Fruit fly (Drosophila melanogaster) whole organism, embryonic: ENCODE results near the gene CG34148.
A peak's percentile ranks its signal among the peaks of the same experiment; 100 is the strongest.

Experiments used
- Aef1 ChIP-seq: fragments of 200-800 bp; sonication (Bioruptor generic); IDR thresholded peaks from 3 replicates; pipeline ENCODE4 v1.3.6; 2022; ENCODE audit warnings: missing biosample characterization, missing genetic modification characterization
- B-H1 ChIP-seq: fragments of 200-800 bp; sonication (Bioruptor generic); IDR thresholded peaks from 3 replicates; pipeline ENCODE4 v1.3.6; 2022; ENCODE audit warnings: missing biosample characterization, missing genetic modification characterization
- C15 ChIP-seq: fragments of 200-800 bp; sonication (Bioruptor generic); IDR thresholded peaks from 3 replicates; pipeline ENCODE4 v1.3.6; 2022; ENCODE audit warnings: missing biosample characterization, missing genetic modification characterization
- CG12219 ChIP-seq: fragments of 200-800 bp; sonication (Bioruptor generic); optimal IDR thresholded peaks from 3 replicates; lab custom pipeline; 2018; ENCODE audit warnings: missing biosample characterization, mild to moderate bottlenecking, missing genetic modification characterization
- CG15514 ChIP-seq: fragments of 200-800 bp; sonication (Bioruptor generic); optimal IDR thresholded peaks from 3 replicates; lab custom pipeline; 2017; ENCODE audit warnings: missing biosample characterization, missing genetic modification characterization, mild to moderate bottlenecking, moderate library complexity, missing genetic modification reagents
- CG15696 ChIP-seq: fragments of 200-800 bp; sonication (Bioruptor generic); optimal IDR thresholded peaks from 2 replicates; lab custom pipeline; 2019; ENCODE audit warnings: missing biosample characterization, mild to moderate bottlenecking, missing genetic modification characterization, moderate library complexity
- CG1602 ChIP-seq: fragments of 200-800 bp; sonication (Bioruptor generic); optimal IDR thresholded peaks from 3 replicates; lab custom pipeline; 2016; ENCODE audit warnings: missing biosample characterization, missing genetic modification characterization
- CG2678 ChIP-seq: fragments of 200-800 bp; sonication (Bioruptor generic); optimal IDR thresholded peaks from 3 replicates; lab custom pipeline; 2019; ENCODE audit warnings: missing biosample characterization, mild to moderate bottlenecking, missing genetic modification characterization, moderate library complexity
- CG30403 ChIP-seq: fragments of 200-800 bp; sonication (Bioruptor generic); optimal IDR thresholded peaks from 3 replicates; lab custom pipeline; 2016; ENCODE audit warnings: missing biosample characterization, missing genetic modification characterization
- CG42726 ChIP-seq: fragments of 200-800 bp; sonication (Bioruptor generic); IDR thresholded peaks from 2 replicates; pipeline ENCODE4 v1.3.6; 2022; ENCODE audit warnings: missing biosample characterization, missing genetic modification characterization; ENCODE audit not compliant: partially characterized antibody
- CG43689 ChIP-seq: fragments of 200-800 bp; sonication (Bioruptor generic); IDR thresholded peaks from 2 replicates; pipeline ENCODE4 v1.3.6; 2022; ENCODE audit warnings: missing biosample characterization, missing genetic modification characterization
- CG5953 ChIP-seq: fragments of 200-800 bp; sonication (Bioruptor generic); IDR thresholded peaks from 2 replicates; pipeline ENCODE4 v1.3.6; 2022; ENCODE audit warnings: missing biosample characterization, missing genetic modification characterization
- CG6254 ChIP-seq: fragments of 200-800 bp; sonication (Bioruptor generic); optimal IDR thresholded peaks from 3 replicates; lab custom pipeline; 2017; ENCODE audit warnings: mild to moderate bottlenecking, missing biosample characterization, missing genetic modification reagents, missing genetic modification characterization
- CG9609 ChIP-seq: fragments of 200-800 bp; sonication (Bioruptor generic); optimal IDR thresholded peaks from 3 replicates; lab custom pipeline; 2016; ENCODE audit warnings: missing biosample characterization, missing genetic modification characterization
- Deaf1 ChIP-seq: fragments of 200-800 bp; optimal IDR thresholded peaks from 3 replicates; lab custom pipeline; 2019; ENCODE audit warnings: missing biosample characterization, mild to moderate bottlenecking, missing genetic modification characterization, moderate library complexity
- Dip2 ChIP-seq: fragments of 200-800 bp; sonication (Bioruptor generic); IDR thresholded peaks from 2 replicates; pipeline ENCODE4 v1.3.6; 2022; ENCODE audit warnings: missing biosample characterization, missing genetic modification characterization
- Doc3 ChIP-seq: fragments of 200-800 bp; sonication (Bioruptor generic); IDR thresholded peaks from 3 replicates; pipeline ENCODE4 v1.3.6; 2022; ENCODE audit warnings: missing biosample characterization, missing genetic modification characterization; ENCODE audit not compliant: partially characterized antibody
- E2f1 ChIP-seq: fragments of 200-800 bp; sonication (Bioruptor generic); IDR thresholded peaks from 2 replicates; pipeline ENCODE4 v1.3.6; 2022; ENCODE audit warnings: missing biosample characterization, missing genetic modification characterization
- Fer1 ChIP-seq: fragments of 200-800 bp; sonication (Bioruptor generic); optimal IDR thresholded peaks from 2 replicates; lab custom pipeline; 2017; ENCODE audit warnings: missing biosample characterization, mild to moderate bottlenecking, missing genetic modification characterization
- Gsc ChIP-seq: fragments of 200-800 bp; sonication (Bioruptor generic); IDR thresholded peaks from 2 replicates; pipeline ENCODE4 v1.3.6; 2022; ENCODE audit warnings: missing biosample characterization, missing genetic modification characterization
- HmgD ChIP-seq: fragments of 200-800 bp; sonication (Bioruptor generic); optimal IDR thresholded peaks from 3 replicates; lab custom pipeline; 2016; ENCODE audit warnings: missing biosample characterization, missing genetic modification characterization
- Hr3 ChIP-seq: fragments of 200-800 bp; sonication (Bioruptor generic); optimal IDR thresholded peaks from 3 replicates; lab custom pipeline; 2016; ENCODE audit warnings: missing biosample characterization, missing genetic modification characterization
- Lhr ChIP-seq: fragments of 200-800 bp; sonication (Bioruptor generic); optimal IDR thresholded peaks from 3 replicates; lab custom pipeline; 2017; ENCODE audit warnings: mild to moderate bottlenecking, missing biosample characterization, missing genetic modification reagents, missing genetic modification characterization
- MTF-1 ChIP-seq: fragments of 200-800 bp; sonication (Bioruptor generic); optimal IDR thresholded peaks from 2 replicates; lab custom pipeline; 2018; ENCODE audit warnings: missing biosample characterization, mild to moderate bottlenecking, missing genetic modification characterization, borderline replicate concordance
- NFAT ChIP-seq: fragments of 200-800 bp; sonication (Bioruptor generic); IDR thresholded peaks from 2 replicates; pipeline ENCODE4 v1.3.6; 2022; ENCODE audit warnings: missing biosample characterization, missing genetic modification characterization
- NK7.1 ChIP-seq: fragments of 200-800 bp; sonication (Bioruptor generic); optimal IDR thresholded peaks from 3 replicates; lab custom pipeline; 2016; ENCODE audit warnings: missing biosample characterization, missing genetic modification characterization
- NfI ChIP-seq: fragments of 200-800 bp; sonication (Bioruptor generic); optimal IDR thresholded peaks from 3 replicates; lab custom pipeline; 2018; ENCODE audit warnings: missing biosample characterization, mild to moderate bottlenecking, missing genetic modification characterization, moderate library complexity
- Optix ChIP-seq: fragments of 200-800 bp; sonication (Bioruptor generic); IDR thresholded peaks from 3 replicates; pipeline ENCODE4 v1.3.6; 2022; ENCODE audit warnings: missing biosample characterization, missing genetic modification characterization
- Sox102F ChIP-seq: fragments of 200-800 bp; sonication (Bioruptor generic); optimal IDR thresholded peaks from 2 replicates; lab custom pipeline; 2018; ENCODE audit warnings: missing biosample characterization, mild to moderate bottlenecking, missing genetic modification characterization, moderate library complexity
- Usf ChIP-seq: fragments of 200-800 bp; sonication (Bioruptor generic); optimal IDR thresholded peaks from 2 replicates; lab custom pipeline; 2017; ENCODE audit warnings: missing genotype, missing biosample characterization, missing genetic modification characterization
- Vsx1 ChIP-seq: fragments of 200-800 bp; sonication (Bioruptor generic); optimal IDR thresholded peaks from 2 replicates; lab custom pipeline; 2017; ENCODE audit warnings: missing biosample characterization, mild to moderate bottlenecking, missing genetic modification characterization, missing genetic modification reagents
- ac ChIP-seq: fragments of 200-800 bp; sonication (Bioruptor generic); optimal IDR thresholded peaks from 3 replicates; lab custom pipeline; 2017; ENCODE audit warnings: missing biosample characterization, mild to moderate bottlenecking, missing genetic modification characterization
- ara ChIP-seq: fragments of 200-800 bp; sonication (Bioruptor generic); IDR thresholded peaks from 2 replicates; pipeline ENCODE4 v1.3.6; 2022; ENCODE audit warnings: missing biosample characterization, missing genetic modification characterization
- ash1 ChIP-seq: fragments of 200-800 bp; sonication (Bioruptor generic); optimal IDR thresholded peaks from 2 replicates; lab custom pipeline; 2018; ENCODE audit warnings: missing biosample characterization, mild to moderate bottlenecking, missing genetic modification characterization
- chinmo ChIP-seq: fragments of 200-800 bp; sonication (Bioruptor generic); IDR thresholded peaks from 4 replicates; pipeline ENCODE4 v1.3.6; 2022; ENCODE audit warnings: missing biosample characterization, missing genetic modification characterization; ENCODE audit not compliant: partially characterized antibody
- chm ChIP-seq: fragments of 200-800 bp; sonication (Bioruptor generic); IDR thresholded peaks from 2 replicates; pipeline ENCODE4 v1.3.6; 2022; ENCODE audit warnings: missing biosample characterization, missing genetic modification characterization
- cwo ChIP-seq: fragments of 200-800 bp; sonication (Bioruptor generic); optimal IDR thresholded peaks from 3 replicates; lab custom pipeline; 2017; ENCODE audit warnings: missing biosample characterization, missing genetic modification characterization, mild to moderate bottlenecking, moderate library complexity, missing genetic modification reagents
- da ChIP-seq: fragments of 200-800 bp; sonication (Bioruptor generic); optimal IDR thresholded peaks from 2 replicates; lab custom pipeline; 2016; ENCODE audit warnings: missing biosample characterization, missing genetic modification characterization
- gem ChIP-seq: fragments of 200-800 bp; sonication (Bioruptor generic); optimal IDR thresholded peaks from 2 replicates; lab custom pipeline; 2019; ENCODE audit warnings: missing biosample characterization, mild to moderate bottlenecking, missing genetic modification characterization, moderate library complexity
- grn ChIP-seq: fragments of 200-800 bp; sonication (Bioruptor generic); optimal IDR thresholded peaks from 3 replicates; lab custom pipeline; 2017; ENCODE audit warnings: missing biosample characterization, missing genetic modification characterization
- gsb-n ChIP-seq: fragments of 200-800 bp; sonication (Bioruptor generic); optimal IDR thresholded peaks from 3 replicates; lab custom pipeline; 2018; ENCODE audit warnings: missing biosample characterization, mild to moderate bottlenecking, missing genetic modification characterization
- lmd ChIP-seq: fragments of 200-800 bp; sonication (Bioruptor generic); IDR thresholded peaks from 2 replicates; pipeline ENCODE4 v1.3.6; 2022; ENCODE audit warnings: missing biosample characterization, missing genetic modification characterization
- mirr ChIP-seq: fragments of 200-800 bp; sonication (Bioruptor generic); optimal IDR thresholded peaks from 3 replicates; lab custom pipeline; 2018; ENCODE audit warnings: missing biosample characterization, mild to moderate bottlenecking, missing genetic modification characterization
- oc ChIP-seq: fragments of 200-800 bp; sonication (Bioruptor generic); optimal IDR thresholded peaks from 2 replicates; lab custom pipeline; 2018; ENCODE audit warnings: missing biosample characterization, mild to moderate bottlenecking, missing genetic modification characterization, moderate library complexity
- pum ChIP-seq: fragments of 200-800 bp; sonication (Bioruptor generic); optimal IDR thresholded peaks from 2 replicates; lab custom pipeline; 2016; ENCODE audit warnings: missing biosample characterization, missing genetic modification characterization
- sqz ChIP-seq: fragments of 200-800 bp; sonication (Bioruptor generic); optimal IDR thresholded peaks from 3 replicates; lab custom pipeline; 2018; ENCODE audit warnings: missing biosample characterization, mild to moderate bottlenecking, missing genetic modification characterization
- tap ChIP-seq: fragments of 200-800 bp; optimal IDR thresholded peaks from 3 replicates; lab custom pipeline; 2019; ENCODE audit warnings: missing biosample characterization, mild to moderate bottlenecking, missing genetic modification characterization, moderate library complexity
- tgo ChIP-seq: fragments of 200-800 bp; sonication (Bioruptor generic); IDR thresholded peaks from 3 replicates; pipeline ENCODE4 v1.3.6; 2022; ENCODE audit warnings: missing biosample characterization, missing genetic modification characterization
- wor ChIP-seq: fragments of 200-800 bp; sonication (Bioruptor generic); IDR thresholded peaks from 2 replicates; pipeline ENCODE4 v1.3.6; 2022; ENCODE audit warnings: missing biosample characterization, missing genetic modification characterization

CG34148 gene

DNA sequence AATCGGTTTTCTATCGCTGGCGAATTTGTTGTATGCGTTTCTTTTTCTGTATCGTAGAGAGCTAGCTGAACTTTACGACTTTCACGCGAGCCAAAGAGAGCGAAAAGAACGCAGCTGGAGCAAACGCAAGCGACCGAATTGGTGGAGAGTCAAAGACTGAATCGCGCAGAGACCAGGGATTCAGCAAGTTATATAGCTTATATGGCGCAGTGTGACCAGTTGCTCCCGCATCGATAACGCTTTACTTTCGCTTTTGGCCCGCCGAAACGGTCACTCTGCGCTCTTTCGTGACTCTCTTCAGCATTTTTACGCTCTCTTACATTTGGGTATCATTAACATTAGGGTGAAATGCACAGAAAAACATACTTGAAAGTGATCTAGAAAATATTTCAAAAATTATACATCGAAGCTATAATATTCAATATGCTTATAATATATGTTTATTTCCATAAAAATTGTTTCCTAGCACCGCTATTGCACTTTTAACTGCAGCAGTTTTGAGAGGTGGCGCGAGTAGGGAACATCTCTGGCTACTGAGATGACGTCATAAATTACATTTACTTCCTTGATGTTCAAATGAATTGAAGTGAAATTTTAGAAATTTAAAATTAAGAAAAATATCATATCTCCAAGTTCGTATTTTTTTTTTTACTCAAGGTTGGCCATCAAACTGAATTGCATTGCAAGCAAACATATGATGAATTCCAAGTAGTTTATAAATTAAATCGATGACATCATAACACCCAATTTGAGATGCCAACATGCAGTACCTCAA, 22.2 kb downstream of the CG34148 start, which contains the start of gene glec (continued):
- TF ChIP-seq MTF-1 (GFP tag; lab: Kevin White, UChicago) = peak; percentile 67
- peak; percentile 32 for TF ChIP-seq gsb-n
- 0 out of 2 replicates have a peak, but pooled peaks have one; percentile 28 for TF ChIP-seq wor (GFP tag; lab: Robert Waterston, UW)
- no peak for TF ChIP-seq CG15696 (tag; lab: Kevin White, UChicago)
- peak; percentile 34 for TF ChIP-seq sqz (GFP tag; lab: Kevin White, UChicago)
- TF ChIP-seq pum (GFP tag; lab: Kevin White, UChicago) = no peak
- TF ChIP-seq ac (GFP tag; lab: Kevin White, UChicago) = no peak
- TF ChIP-seq ara = peak; percentile 45; the same call in 1 of the 2 replicates
- no peak for TF ChIP-seq da (GFP tag; lab: Kevin White, UChicago)
- peak; percentile 96 for TF ChIP-seq chm (GFP tag; lab: Robert Waterston, UW)
- no peak for TF ChIP-seq CG2678 (tag; lab: Kevin White, UChicago)
- TF ChIP-seq gem (tag; lab: Kevin White, UChicago) = peak; percentile 66
- TF ChIP-seq cwo (GFP tag; lab: Kevin White, UChicago) = no peak
- peak; percentile 71 for TF ChIP-seq NFAT (GFP tag; lab: Robert Waterston, UW)
- no peak; the same call in 1 of the 2 replicates for TF ChIP-seq lmd (GFP tag; lab: Robert Waterston, UW)
- no peak for TF ChIP-seq Lhr (GFP tag; lab: Kevin White, UChicago)
- peak; percentile 8; the same call in 1 of the 2 replicates for TF ChIP-seq E2f1
- TF ChIP-seq NK7.1 (GFP tag; lab: Kevin White, UChicago) = no peak
- peak; percentile 91 for TF ChIP-seq chinmo (GFP tag; lab: Robert Waterston, UW)
- TF ChIP-seq B-H1 (GFP tag; lab: Robert Waterston, UW) = no peak; the same call in 2 of the 3 replicates
- TF ChIP-seq CG5953 = no peak
- TF ChIP-seq CG1602 (GFP tag; lab: Kevin White, UChicago) = peak; percentile 48
- TF ChIP-seq CG42726 (GFP tag; lab: Robert Waterston, UW) = peak; percentile 91
- TF ChIP-seq Hr3 = peak; percentile 4
- peak; percentile 71 for TF ChIP-seq oc (tag; lab: Kevin White, UChicago)
- TF ChIP-seq CG12219 (GFP tag; lab: Kevin White, UChicago) = peak; percentile 33
- peak; percentile 77 for TF ChIP-seq HmgD (GFP tag; lab: Kevin White, UChicago)
- peak; percentile 60 for TF ChIP-seq Fer1 (GFP tag; lab: Kevin White, UChicago)
- TF ChIP-seq Usf (GFP tag; lab: Kevin White, UChicago) = no peak
- peak; percentile 28 for TF ChIP-seq NfI (GFP tag; lab: Kevin White, UChicago)
- 0 out of 3 replicates have a peak, but pooled peaks have one; percentile 24 for TF ChIP-seq Doc3 (GFP tag; lab: Robert Waterston, UW)
- no peak for TF ChIP-seq Vsx1 (GFP tag; lab: Kevin White, UChicago)
- peak; percentile 91 for TF ChIP-seq CG15514 (GFP tag; lab: Kevin White, UChicago)
- no peak for TF ChIP-seq CG6254 (GFP tag; lab: Kevin White, UChicago)
- no peak for TF ChIP-seq C15 (GFP tag; lab: Robert Waterston, UW)
- peak; percentile 34 for TF ChIP-seq Deaf1 (tag; lab: Kevin White, UChicago)
- TF ChIP-seq tap (tag; lab: Kevin White, UChicago) = no peak
- TF ChIP-seq CG43689 (GFP tag; lab: Robert Waterston, UW) = no peak
- TF ChIP-seq Optix (GFP tag; lab: Robert Waterston, UW) = no peak
- peak; percentile 36 for TF ChIP-seq Sox102F (GFP tag; lab: Kevin White, UChicago)
- TF ChIP-seq ash1 (GFP tag; lab: Kevin White, UChicago) = peak; percentile 86
- peak; percentile 7 for TF ChIP-seq grn
- TF ChIP-seq CG30403 (GFP tag; lab: Kevin White, UChicago) = peak; percentile 41
- TF ChIP-seq tgo (GFP tag; lab: Robert Waterston, UW) = 0 out of 3 replicates have a peak, but pooled peaks have one; percentile 31
- no peak for TF ChIP-seq Aef1 (GFP tag; lab: Robert Waterston, UW)
- TF ChIP-seq Gsc (GFP tag; lab: Robert Waterston, UW) = no peak
- TF ChIP-seq Dip2 = no peak
- TF ChIP-seq CG9609 = no peak
- TF ChIP-seq mirr (GFP tag; lab: Kevin White, UChicago) = peak; percentile 72
